Worm (Caenorhabditis elegans) whole organism, mixed stage, embryonic: Measurements from ENCODE around the gene ceh-16.

Source experiments
- ceh-43 ChIP-seq: fragments of 200-800 bp; sonication (Bioruptor generic); optimal IDR thresholded peaks from 2 replicates; lab custom pipeline; 2018; ENCODE audit warnings: mild to moderate bottlenecking, missing genetic modification characterization, moderate library complexity, missing compliant biosample characterization
- nhr-237 ChIP-seq: fragments of 150-350 bp; optimal IDR thresholded peaks from 2 replicates; lab custom pipeline; 2014; ENCODE audit warnings: missing biosample characterization, missing genetic modification characterization
- nhr-76 ChIP-seq: sonication (generic microtip); optimal IDR thresholded peaks from 2 replicates; lab custom pipeline; 2017; ENCODE audit warnings: missing biosample characterization, missing genetic modification characterization
- pha-4 ChIP-seq: fragments of 150-350 bp; optimal IDR thresholded peaks from 2 replicates; lab custom pipeline; 2018; ENCODE audit warnings: missing biosample characterization, missing genetic modification reagents, missing genetic modification characterization
- unc-120 ChIP-seq: sonication (generic microtip); optimal IDR thresholded peaks from 2 replicates; lab custom pipeline; 2017; ENCODE audit warnings: missing genetic modification characterization, missing compliant biosample characterization; ENCODE audit not compliant: poor library complexity, severe bottlenecking
- unc-62 ChIP-seq: fragments of 150-350 bp; optimal IDR thresholded peaks from 2 replicates; lab custom pipeline; 2014; ENCODE audit warnings: missing biosample characterization, missing genetic modification reagents, missing genetic modification characterization

- TF ChIP-seq nhr-76 (tag; lab: Kevin White, UChicago) (no peak), unc-120 (tag; lab: Kevin White, UChicago) (no peak), pha-4 (tag; lab: Kevin White, UChicago) (no peak), nhr-237 (tag; lab: Kevin White, UChicago) (no peak), unc-62 (GFP tag; lab: Kevin White, UChicago) (no peak), ceh-43 (no peak)
Measured at ce11 chrIII:8656055-8656454, 33.5 kb downstream of the ceh-16 start.
